Fruit fly (Drosophila melanogaster): ENCODE measurements around the gene CG31517.

Gene CG31517

dm6 chr3R:13949571-13949970 lies 1.4 kb downstream of the CG31517 start:
- no peak for TF ChIP-seq CG4707 (GFP tag; optimal IDR thresholded peaks at IDR 0.05)
- peak; percentile 71 for TF ChIP-seq Nf-YC (tag; optimal IDR thresholded peaks at IDR 0.05)
- peak; percentile 76 for TF ChIP-seq Nf-YB (GFP tag; optimal IDR thresholded peaks at IDR 0.05)
- no peak for TF ChIP-seq caup (GFP tag; optimal IDR thresholded peaks at IDR 0.05; ENCODE audit: severe bottlenecking)
- TF ChIP-seq B-H1 (GFP tag; IDR thresholded peaks at IDR 0.05), result no peak
- peak; percentile 25; the same call in 1 of the 2 replicates for TF ChIP-seq chm (GFP tag; IDR thresholded peaks at IDR 0.05)
- no peak for TF ChIP-seq vnd (GFP tag; IDR thresholded peaks at IDR 0.05; ENCODE audit: partially characterized antibody)
- no peak for TF ChIP-seq CG1603 (tag; optimal IDR thresholded peaks at IDR 0.05)

DNA sequence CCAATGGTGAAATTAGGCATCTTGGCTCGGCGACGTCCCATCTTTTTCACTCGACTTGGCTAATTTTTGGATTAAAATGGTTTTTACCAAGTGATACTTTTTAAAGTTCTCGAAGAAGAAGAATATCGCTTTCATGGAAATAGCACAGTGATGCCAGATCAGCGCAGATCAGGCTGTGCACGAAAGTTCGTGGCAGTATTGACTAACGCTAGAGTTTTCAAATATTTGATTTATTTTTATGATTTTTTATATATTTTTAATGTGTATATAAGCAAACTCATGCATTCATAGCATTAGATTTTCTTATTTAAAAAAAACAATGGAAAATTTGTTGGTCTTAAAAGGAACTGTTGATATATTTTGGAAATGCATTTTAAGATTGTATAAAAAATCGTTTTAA lies 2.8 kb downstream of the CG31517 start, which contains the start of gene CG9926:
TSS of gene CG9926 (minus strand) at position 101 of the 400 bp plus-strand sequence.
- TF ChIP-seq stwl (tag; optimal IDR thresholded peaks at IDR 0.05), result peak; percentile 55
- TF ChIP-seq CG1603 (tag; optimal IDR thresholded peaks at IDR 0.05), result no peak
- TF ChIP-seq Opbp (GFP tag; IDR thresholded peaks at IDR 0.05; ENCODE audit: partially characterized antibody), result no peak

dm6 chr3R:13952303-13952702 lies 4.1 kb downstream of the CG31517 start:
- no peak for TF ChIP-seq CG9609 (GFP tag; optimal IDR thresholded peaks at IDR 0.05)
- no peak for TF ChIP-seq esg (GFP tag; conservative IDR thresholded peaks at IDR 0.05)
- TF ChIP-seq Pdp1 (GFP tag; optimal IDR thresholded peaks at IDR 0.05), result no peak
- TF ChIP-seq gem (tag; optimal IDR thresholded peaks at IDR 0.05), result no peak
- peak; percentile 34 for TF ChIP-seq Ssrp (tag; optimal IDR thresholded peaks at IDR 0.05)
- TF ChIP-seq CG12769 (tag; optimal IDR thresholded peaks at IDR 0.05), result no peak
- 0 out of 3 replicates have a peak, but pooled peaks have one; percentile 25 for TF ChIP-seq zfh1 (GFP tag; IDR thresholded peaks at IDR 0.05)
- TF ChIP-seq sna (GFP tag; IDR thresholded peaks at IDR 0.05; ENCODE audit: partially characterized antibody), result no peak
- TF ChIP-seq CG3281 (GFP tag; optimal IDR thresholded peaks at IDR 0.05), result no peak
- no peak for TF ChIP-seq CG34422 (GFP tag; IDR thresholded peaks at IDR 0.05)
- TF ChIP-seq YL-1 (GFP tag; optimal IDR thresholded peaks at IDR 0.05), result no peak
- no peak for TF ChIP-seq CG17912 (GFP tag; optimal IDR thresholded peaks at IDR 0.05)
- no peak for TF ChIP-seq gce (GFP tag; IDR thresholded peaks at IDR 0.05)
- TF ChIP-seq dmrt11E (tag; optimal IDR thresholded peaks at IDR 0.05), result peak; percentile 50
- TF ChIP-seq Hr51 (GFP tag; optimal IDR thresholded peaks at IDR 0.05), result no peak
- no peak for TF ChIP-seq psq (GFP tag; optimal IDR thresholded peaks at IDR 0.05)
- no peak; the same call in 1 of the 2 replicates for TF ChIP-seq lmd (GFP tag; IDR thresholded peaks at IDR 0.05)
- no peak for TF ChIP-seq CG6791 (GFP tag; IDR thresholded peaks at IDR 0.05; ENCODE audit: partially characterized antibody)
- TF ChIP-seq dysf (GFP tag; IDR thresholded peaks at IDR 0.05), result no peak
- no peak for TF ChIP-seq ken (GFP tag; IDR thresholded peaks at IDR 0.05)
- TF ChIP-seq pan (optimal IDR thresholded peaks at IDR 0.05), result no peak
- no peak for TF ChIP-seq pan (GFP tag; optimal IDR thresholded peaks at IDR 0.05 in 1 of 2, IDR thresholded peaks at IDR 0.05 in 1 of 2)
- TF ChIP-seq dmrt99B (tag; optimal IDR thresholded peaks at IDR 0.05), result peak; percentile 10
- no peak for TF ChIP-seq CG13123 (GFP tag; optimal IDR thresholded peaks at IDR 0.05)
- no peak for TF ChIP-seq PHDP (tag; optimal IDR thresholded peaks at IDR 0.05)
- no peak for TF ChIP-seq Fer1 (GFP tag; optimal IDR thresholded peaks at IDR 0.05)
- TF ChIP-seq CG18011 (GFP tag; optimal IDR thresholded peaks at IDR 0.05), result no peak
- TF ChIP-seq wor (GFP tag; IDR thresholded peaks at IDR 0.05), result no peak
- TF ChIP-seq Awh (GFP tag; IDR thresholded peaks at IDR 0.05), result no peak
- TF ChIP-seq wdn (GFP tag; IDR thresholded peaks at IDR 0.05), result no peak
- peak; percentile 3 for TF ChIP-seq CG15601 (tag; optimal IDR thresholded peaks at IDR 0.05)
- TF ChIP-seq Chrac-16 (GFP tag; optimal IDR thresholded peaks at IDR 0.05), result peak; percentile 12
- no peak for TF ChIP-seq fd3F (GFP tag; optimal IDR thresholded peaks at IDR 0.05)
- TF ChIP-seq CG9797 (GFP tag; optimal IDR thresholded peaks at IDR 0.05), result no peak
- no peak for TF ChIP-seq exex (tag; optimal IDR thresholded peaks at IDR 0.05)
- TF ChIP-seq CG16863 (GFP tag; optimal IDR thresholded peaks at IDR 0.05), result peak; percentile 9
- no peak for TF ChIP-seq Camta (GFP tag; optimal IDR thresholded peaks at IDR 0.05)

Measured in whole organism, embryonic.